Worm (Caenorhabditis elegans) whole organism, L1 larva: ENCODE results near the gene exos-4.1.
A peak's percentile ranks its signal among the peaks of the same experiment; 100 is the strongest.

Experiments used
- aly-2 ChIP-seq: fragments of 150-350 bp; optimal IDR thresholded peaks from 2 replicates; lab custom pipeline; 2014; ENCODE audit warnings: missing biosample characterization, missing genetic modification characterization
- ama-1 ChIP-seq: fragments of 150-350 bp; optimal IDR thresholded peaks from 2 replicates; lab custom pipeline; 2014
- blmp-1 ChIP-seq: fragments of 150-350 bp; optimal IDR thresholded peaks from 2 replicates; lab custom pipeline; 2014; ENCODE audit warnings: missing biosample characterization, missing genetic modification characterization
- ceh-8 ChIP-seq: fragments of 200-800 bp; sonication (Bioruptor generic); optimal IDR thresholded peaks from 2 replicates; lab custom pipeline; 2018; ENCODE audit warnings: mild to moderate bottlenecking, missing genetic modification characterization, moderate library complexity, missing compliant biosample characterization
- ceh-82 ChIP-seq, 3 experiments: fragments of 150-350 bp in 1 of 3; sonication (generic microtip) in 2 of 3; optimal IDR thresholded peaks; 2 replicates each; lab custom pipeline; 2014 to 2017; ENCODE audit warnings: missing biosample characterization in 3 of 3, missing genetic modification characterization in 3 of 3
- ceh-88 ChIP-seq: fragments of 200-800 bp; sonication (Bioruptor generic); IDR thresholded peaks from 2 replicates; pipeline ENCODE4 v1.3.6; 2022; ENCODE audit warnings: missing genetic modification characterization, missing compliant biosample characterization
- dpl-1 ChIP-seq, 3 experiments: fragments of 150-350 bp in 2 of 3; sonication (generic microtip) in 1 of 3; optimal IDR thresholded peaks; 2 replicates each; lab custom pipeline; 2014 to 2017; ENCODE audit warnings: missing biosample characterization in 3 of 3, missing genetic modification characterization in 3 of 3, missing genetic modification reagents in 3 of 3
- dsc-1 ChIP-seq: sonication (generic microtip); optimal IDR thresholded peaks from 2 replicates; lab custom pipeline; 2016; ENCODE audit warnings: mild to moderate bottlenecking, missing genetic modification characterization, missing compliant biosample characterization
- efl-1 ChIP-seq, 4 experiments: fragments of 150-350 bp; optimal IDR thresholded peaks in 3 of 4; peaks in 1 of 4; 1 replicate in 1 of 4; 2 replicates in 3 of 4; lab custom pipeline; 2014; ENCODE audit warnings: missing biosample characterization in 2 of 4, missing genetic modification characterization in 2 of 4, missing genetic modification reagents in 2 of 4
- egl-27 ChIP-seq, 2 experiments: fragments of 150-350 bp in 1 of 2; sonication (generic microtip); optimal IDR thresholded peaks; 3 replicates each; lab custom pipeline; 2017 to 2018; ENCODE audit warnings: missing biosample characterization in 2 of 2, missing genetic modification characterization in 2 of 2, missing genetic modification reagents in 2 of 2
- elt-3 ChIP-seq, 6 experiments: fragments of 150-350 bp in 1 of 6; sonication (generic microtip); optimal IDR thresholded peaks; 2 replicates each; lab custom pipeline; 2017 to 2018; ENCODE audit warnings: missing biosample characterization in 6 of 6, missing genetic modification characterization in 6 of 6, inconsistent platforms in 1 of 6
- fos-1 ChIP-seq: fragments of 150-350 bp; optimal IDR thresholded peaks from 2 replicates; lab custom pipeline; 2014; ENCODE audit warnings: missing biosample characterization, missing genetic modification characterization
- grh-1 ChIP-seq: fragments of 200-800 bp; sonication (Bioruptor generic); IDR thresholded peaks from 2 replicates; pipeline ENCODE4 v1.3.6; 2022; ENCODE audit warnings: missing genetic modification reagents, missing genetic modification characterization, missing compliant biosample characterization
- hpl-2 ChIP-seq: fragments of 150-350 bp; optimal IDR thresholded peaks from 2 replicates; lab custom pipeline; 2014; ENCODE audit warnings: missing biosample characterization, missing genetic modification reagents, missing genetic modification characterization
- lin-14 ChIP-seq: fragments of 200-800 bp; sonication (Bioruptor generic); optimal IDR thresholded peaks from 2 replicates; lab custom pipeline; 2018; ENCODE audit warnings: mild to moderate bottlenecking, missing genetic modification characterization, moderate library complexity, missing compliant biosample characterization
- lin-35 ChIP-seq, 2 experiments: fragments of 150-350 bp; optimal IDR thresholded peaks; 2 replicates each; lab custom pipeline; 2014; ENCODE audit warnings: missing biosample characterization in 2 of 2, missing genetic modification characterization in 2 of 2, missing genetic modification reagents in 2 of 2
- lin-39 ChIP-seq: fragments of 150-350 bp; optimal IDR thresholded peaks from 2 replicates; lab custom pipeline; 2014; ENCODE audit warnings: missing biosample characterization, missing genetic modification reagents, missing genetic modification characterization
- lsy-2 ChIP-seq, 2 experiments: fragments of 150-350 bp; optimal IDR thresholded peaks; 2 replicates each; lab custom pipeline; 2014; ENCODE audit warnings: missing biosample characterization in 2 of 2, missing genetic modification characterization in 2 of 2
- mef-2 ChIP-seq: fragments of 150-350 bp; optimal IDR thresholded peaks from 2 replicates; lab custom pipeline; 2014; ENCODE audit warnings: missing biosample characterization, missing genetic modification characterization
- nhr-20 ChIP-seq: sonication (generic microtip); optimal IDR thresholded peaks from 2 replicates; lab custom pipeline; 2016; ENCODE audit warnings: mild to moderate bottlenecking, missing genetic modification characterization, missing compliant biosample characterization
- nhr-237 ChIP-seq: fragments of 150-350 bp; optimal IDR thresholded peaks from 2 replicates; lab custom pipeline; 2014; ENCODE audit warnings: missing biosample characterization, missing genetic modification characterization
- nhr-47 ChIP-seq: sonication (generic microtip); optimal IDR thresholded peaks from 2 replicates; lab custom pipeline; 2016; ENCODE audit warnings: mild to moderate bottlenecking, missing genetic modification characterization, moderate library complexity, missing compliant biosample characterization
- nhr-71 ChIP-seq: sonication (generic microtip); optimal IDR thresholded peaks from 2 replicates; lab custom pipeline; 2016; ENCODE audit warnings: mild to moderate bottlenecking, missing genetic modification characterization, moderate library complexity, missing compliant biosample characterization
- nhr-85 ChIP-seq: sonication (generic microtip); peaks from one replicate; lab custom pipeline; 2016; ENCODE audit warnings: missing genetic modification characterization, inconsistent platforms, missing compliant biosample characterization
- nhr-90 ChIP-seq: sonication (generic microtip); optimal IDR thresholded peaks from 2 replicates; lab custom pipeline; 2016; ENCODE audit warnings: mild to moderate bottlenecking, missing genetic modification characterization, missing compliant biosample characterization; ENCODE audit not compliant: poor library complexity
- rnt-1 ChIP-seq: sonication (generic microtip); optimal IDR thresholded peaks from 2 replicates; lab custom pipeline; 2016; ENCODE audit warnings: mild to moderate bottlenecking, missing genetic modification characterization, moderate library complexity, missing compliant biosample characterization
- skn-1 ChIP-seq: fragments of 150-350 bp; optimal IDR thresholded peaks from 2 replicates; lab custom pipeline; 2014; ENCODE audit warnings: missing biosample characterization, missing genetic modification characterization
- snpc-4 ChIP-seq: fragments of 150-350 bp; optimal IDR thresholded peaks from 2 replicates; lab custom pipeline; 2014; ENCODE audit warnings: missing biosample characterization, missing genetic modification characterization
- snu-23 ChIP-seq: sonication (generic microtip); optimal IDR thresholded peaks from 2 replicates; lab custom pipeline; 2016; ENCODE audit warnings: missing genetic modification characterization, missing compliant biosample characterization
- sox-4 ChIP-seq: sonication (generic microtip); optimal IDR thresholded peaks from 2 replicates; lab custom pipeline; 2016; ENCODE audit warnings: missing genetic modification characterization, missing compliant biosample characterization
- tbx-2 ChIP-seq: sonication (generic microtip); optimal IDR thresholded peaks from 2 replicates; lab custom pipeline; 2016; ENCODE audit warnings: missing genetic modification characterization, missing compliant biosample characterization
- unc-62 ChIP-seq: fragments of 150-350 bp; optimal IDR thresholded peaks from 2 replicates; lab custom pipeline; 2014; ENCODE audit warnings: missing biosample characterization, missing genetic modification reagents, missing genetic modification characterization
- zag-1 ChIP-seq: fragments of 150-350 bp; optimal IDR thresholded peaks from 2 replicates; lab custom pipeline; 2014; ENCODE audit warnings: missing biosample characterization, missing genetic modification characterization

exos-4.1 gene

ce11 chrIV:13080185-13080584 is 18.6 kb upstream of the exos-4.1 start (continued):
- TF ChIP-seq ceh-8 (GFP tag; lab: Kevin White, UChicago) (no peak), blmp-1 (tag; lab: Kevin White, UChicago) (peak; percentile 39), grh-1 (0 out of 2 replicates have a peak, but pooled peaks have one; percentile 7), lin-39 (tag; lab: Kevin White, UChicago) (no peak), hpl-2 (GFP tag; lab: Kevin White, UChicago) (no peak), tbx-2 (peak; percentile 6), zag-1 (tag; lab: Kevin White, UChicago) (no peak)
- TF ChIP-seq, all 84 proteins: peak for 15

- TF ChIP-seq skn-1 (tag; lab: Kevin White, UChicago) (no peak), blmp-1 (tag; lab: Kevin White, UChicago) (peak; percentile 45), efl-1 (optimal IDR thresholded peaks at IDR 0.05; lab: Kevin White, UChicago) (no peak), efl-1 (GFP tag; optimal IDR thresholded peaks at IDR 0.05 in 1 of 2; lab: Kevin White, UChicago) (peak in 1 of 2 experiments; percentile 10)
Measured at ce11 chrIV:13080861-13081260, 17.9 kb upstream of the exos-4.1 start.

- TF ChIP-seq nhr-85 (tag; lab: Kevin White, UChicago), result peak; percentile 87
- no peak for TF ChIP-seq sox-4
- peak in 1 of 2 experiments; percentile 26 for TF ChIP-seq lin-35 (GFP tag; optimal IDR thresholded peaks at IDR 0.05; lab: Kevin White, UChicago)
- peak; percentile 39 for TF ChIP-seq nhr-20
- peak; percentile 48 for TF ChIP-seq lin-14 (GFP tag; lab: Kevin White, UChicago)
- no peak for TF ChIP-seq unc-62
- peak; percentile 2 for TF ChIP-seq rnt-1 (tag; lab: Kevin White, UChicago)
- peak; percentile 10 for TF ChIP-seq snu-23
- TF ChIP-seq grh-1, result peak; percentile 68
- no peak for TF ChIP-seq dsc-1
- TF ChIP-seq elt-3 (tag; optimal IDR thresholded peaks at IDR 0.05; lab: Kevin White, UChicago), result peak in 2 of 6 experiments; percentile 30 to 62
- TF ChIP-seq nhr-237 (tag; lab: Kevin White, UChicago), result no peak
- peak; percentile 45 for TF ChIP-seq blmp-1 (tag; lab: Kevin White, UChicago)
- TF ChIP-seq efl-1 (optimal IDR thresholded peaks at IDR 0.05; lab: Kevin White, UChicago), result no peak
- TF ChIP-seq efl-1 (GFP tag; optimal IDR thresholded peaks at IDR 0.05 in 1 of 2; lab: Kevin White, UChicago), result peak in 1 of 2 experiments; percentile 8
- peak in 1 of 2 experiments; percentile 25 for TF ChIP-seq lsy-2 (tag; optimal IDR thresholded peaks at IDR 0.05; lab: Kevin White, UChicago)
- TF ChIP-seq snpc-4, result no peak
- no peak for TF ChIP-seq egl-27 (tag; optimal IDR thresholded peaks at IDR 0.05; lab: Kevin White, UChicago)
Measured at ce11 chrIV:13082106-13082505, 16.7 kb upstream of the exos-4.1 start.

ce11 chrIV:13082836-13083763 is 15.7 kb upstream of the exos-4.1 start:
- TF ChIP-seq zag-1 (tag; lab: Kevin White, UChicago), result no peak
- peak in 1 of 2 experiments; percentile 26 for TF ChIP-seq lin-35 (GFP tag; optimal IDR thresholded peaks at IDR 0.05; lab: Kevin White, UChicago)
- TF ChIP-seq nhr-71 (tag; lab: Kevin White, UChicago), result peak; percentile 48
- peak; percentile 31; the same call in 1 of the 2 replicates for TF ChIP-seq grh-1
- TF ChIP-seq ceh-88, result no peak
- peak; percentile 67 for TF ChIP-seq ama-1 (lab: Kevin White, UChicago)
- peak; percentile 24 for TF ChIP-seq snu-23
- peak; percentile 32 for TF ChIP-seq nhr-20
- TF ChIP-seq blmp-1 (tag; lab: Kevin White, UChicago), result peak; percentile 4
- peak; percentile 54 for TF ChIP-seq nhr-85 (tag; lab: Kevin White, UChicago)
- peak; percentile 28 for TF ChIP-seq nhr-90 (tag; lab: Kevin White, UChicago)
- TF ChIP-seq nhr-47 (tag; lab: Kevin White, UChicago), result peak; percentile 30
- TF ChIP-seq mef-2 (tag; lab: Kevin White, UChicago), result no peak

ce11 chrIV:13085675-13086074 is 13.1 kb upstream of the exos-4.1 start:
- TF ChIP-seq elt-3 (tag; optimal IDR thresholded peaks at IDR 0.05; lab: Kevin White, UChicago), result no peak
- TF ChIP-seq aly-2 (tag; lab: Kevin White, UChicago), result no peak
- no peak for TF ChIP-seq fos-1
- no peak for TF ChIP-seq ceh-82 (tag; optimal IDR thresholded peaks at IDR 0.05; lab: Kevin White, UChicago)
- TF ChIP-seq dpl-1 (GFP tag; optimal IDR thresholded peaks at IDR 0.05; lab: Kevin White, UChicago), result no peak
- TF ChIP-seq, all 84 proteins: peak for 0
